Fruit fly (Drosophila melanogaster): ENCODE data around the gene Abp1.

The Abp1 gene

DNA sequence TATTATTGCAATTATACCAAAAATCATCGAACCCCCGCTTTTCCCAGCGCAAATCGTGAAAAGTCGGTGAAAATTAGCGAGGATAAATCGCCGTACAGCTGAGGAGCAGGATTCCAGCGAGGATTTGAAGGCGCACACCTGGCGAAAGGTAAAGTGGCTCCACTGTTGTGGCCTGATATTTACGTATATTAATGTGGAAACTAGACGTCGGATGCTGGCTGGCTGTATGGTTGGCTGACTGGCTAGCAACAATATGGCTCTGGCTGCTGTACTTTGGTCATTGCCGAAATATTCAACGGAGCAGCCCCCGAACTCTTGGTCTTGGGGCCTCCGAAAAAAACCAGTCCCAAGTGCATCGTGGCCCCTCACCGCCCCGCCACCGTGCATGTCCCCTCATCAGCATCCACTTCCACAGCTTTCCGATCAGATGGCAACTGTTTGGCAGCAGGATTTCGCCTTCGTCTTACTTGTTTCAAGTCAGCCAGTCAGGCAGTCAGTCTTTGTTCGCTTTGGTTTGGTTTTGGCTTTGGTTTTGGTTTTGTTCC lies 852 bp upstream of the Abp1 start (continued):
- TF ChIP-seq stwl (tag; optimal IDR thresholded peaks at IDR 0.05) (no peak), crol (GFP tag; IDR thresholded peaks at IDR 0.05) (peak; percentile 88), CG6854 (GFP tag; optimal IDR thresholded peaks at IDR 0.05) (no peak), pb (GFP tag; optimal IDR thresholded peaks at IDR 0.05) (peak; percentile 2), BtbVII (GFP tag; optimal IDR thresholded peaks at IDR 0.05) (no peak), bsh (GFP tag; optimal IDR thresholded peaks at IDR 0.05) (peak in 1 of 2 experiments; percentile 33)

DNA sequence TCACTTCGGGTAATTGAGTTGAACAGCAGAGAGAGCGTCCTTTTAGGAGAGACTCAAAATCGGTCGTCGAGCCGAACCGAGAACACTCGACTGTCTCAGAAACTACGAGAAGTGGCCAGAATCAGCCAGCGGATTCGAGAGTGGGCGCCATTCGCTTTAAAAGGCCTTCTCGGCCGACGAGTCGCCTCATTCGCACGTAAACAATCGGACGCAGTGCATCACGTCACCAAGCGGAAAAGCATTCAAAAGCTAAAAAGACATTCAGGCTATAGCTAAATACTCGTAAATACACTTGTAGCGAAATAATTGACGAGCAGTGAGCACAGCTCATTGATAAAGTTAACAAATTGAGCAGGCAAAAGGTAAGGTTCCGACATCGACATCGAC lies 5.8 kb downstream of the Abp1 start:
- TF ChIP-seq Xrp1 (GFP tag; IDR thresholded peaks at IDR 0.05) (no peak), NC2α (GFP tag; optimal IDR thresholded peaks at IDR 0.05) (no peak), crc (GFP tag; optimal IDR thresholded peaks at IDR 0.05) (no peak), CG7786 (GFP tag; optimal IDR thresholded peaks at IDR 0.05) (no peak), CG2116 (GFP tag; optimal IDR thresholded peaks at IDR 0.05) (no peak), pnt (GFP tag; optimal IDR thresholded peaks at IDR 0.05) (no peak), Ptx1 (GFP tag; IDR thresholded peaks at IDR 0.05) (no peak), CG9932 (GFP tag; IDR thresholded peaks at IDR 0.05) (no peak), cas (GFP tag; IDR thresholded peaks at IDR 0.05) (no peak), chif (GFP tag; optimal IDR thresholded peaks at IDR 0.05) (no peak), dysf (GFP tag; IDR thresholded peaks at IDR 0.05) (no peak), CG17385 (GFP tag; optimal IDR thresholded peaks at IDR 0.05) (no peak), CG5180 (GFP tag; optimal IDR thresholded peaks at IDR 0.05) (no peak), CG4707 (GFP tag; optimal IDR thresholded peaks at IDR 0.05) (no peak), Scr (GFP tag; IDR thresholded peaks at IDR 0.05; ENCODE audit: partially characterized antibody) (no peak), lmd (GFP tag; IDR thresholded peaks at IDR 0.05) (no peak), CG15696 (tag; optimal IDR thresholded peaks at IDR 0.05) (no peak), luna (GFP tag; optimal IDR thresholded peaks at IDR 0.05) (no peak), Abd-B (GFP tag; optimal IDR thresholded peaks at IDR 0.05) (no peak), CG31441 (GFP tag; IDR thresholded peaks at IDR 0.05) (no peak), Xbp1 (GFP tag; optimal IDR thresholded peaks at IDR 0.05) (no peak), gem (tag; optimal IDR thresholded peaks at IDR 0.05) (no peak), CG6813 (GFP tag; optimal IDR thresholded peaks at IDR 0.05) (no peak), Hmr (GFP tag; optimal IDR thresholded peaks at IDR 0.05) (no peak), CG10366 (GFP tag; IDR thresholded peaks at IDR 0.05) (no peak), ab (GFP tag; optimal IDR thresholded peaks at IDR 0.05) (no peak), Trl (optimal IDR thresholded peaks at IDR 0.05) (peak in 1 of 2 experiments; percentile 55), Trl (GFP tag; optimal IDR thresholded peaks at IDR 0.05) (no peak), psq (GFP tag; optimal IDR thresholded peaks at IDR 0.05) (no peak), CG7357 (GFP tag; IDR thresholded peaks at IDR 0.05) (no peak), CG6272 (GFP tag; IDR thresholded peaks at IDR 0.05) (no peak), nom (GFP tag; optimal IDR thresholded peaks at IDR 0.05) (peak; percentile 38), CG8290 (GFP tag; optimal IDR thresholded peaks at IDR 0.05) (no peak), CG8290 (tag; optimal IDR thresholded peaks at IDR 0.05) (peak in 1 of 2 experiments; percentile 8), pros (GFP tag; optimal IDR thresholded peaks at IDR 0.05) (no peak), Adf1 (GFP tag; IDR thresholded peaks at IDR 0.05) (no peak), CG31365 (tag; optimal IDR thresholded peaks at IDR 0.05) (no peak), zfh1 (GFP tag; IDR thresholded peaks at IDR 0.05) (no peak), slou (GFP tag; optimal IDR thresholded peaks at IDR 0.05) (no peak), Fer3 (tag; optimal IDR thresholded peaks at IDR 0.05) (no peak), ara (GFP tag; IDR thresholded peaks at IDR 0.05) (no peak), CG12155 (GFP tag; optimal IDR thresholded peaks at IDR 0.05) (no peak), CG7928 (GFP tag; optimal IDR thresholded peaks at IDR 0.05) (no peak), insv (GFP tag; optimal IDR thresholded peaks at IDR 0.05) (no peak), E2f2 (GFP tag; IDR thresholded peaks at IDR 0.05) (no peak)

Measured in whole organism, embryonic.